Worm (Caenorhabditis elegans) whole organism, L2 larva: ENCODE data around the gene ddx-23.

Experiments
- C34F6.9 ChIP-seq: fragments of 150-350 bp; optimal IDR thresholded peaks from 2 replicates; lab custom pipeline; 2014; ENCODE audit warnings: missing biosample characterization, missing genetic modification characterization
- F13H6.1 ChIP-seq: sonication (generic microtip); optimal IDR thresholded peaks from 2 replicates; lab custom pipeline; 2016; ENCODE audit warnings: missing genetic modification characterization, missing compliant biosample characterization
- Y55F3AM.14 ChIP-seq: fragments of 200-800 bp; sonication (Bioruptor generic); optimal IDR thresholded peaks from 2 replicates; lab custom pipeline; 2018; ENCODE audit warnings: mild to moderate bottlenecking, missing genetic modification characterization, missing compliant biosample characterization
- ZK546.5 ChIP-seq: sonication (generic microtip); optimal IDR thresholded peaks from 2 replicates; lab custom pipeline; 2017; ENCODE audit warnings: missing biosample characterization, missing genetic modification characterization
- alr-1 ChIP-seq: fragments of 150-350 bp; optimal IDR thresholded peaks from 2 replicates; lab custom pipeline; 2014; ENCODE audit warnings: missing biosample characterization, missing genetic modification characterization
- aly-2 ChIP-seq: fragments of 150-350 bp; optimal IDR thresholded peaks from 2 replicates; lab custom pipeline; 2014; ENCODE audit warnings: missing biosample characterization, missing genetic modification characterization
- ama-1 ChIP-seq: fragments of 150-350 bp; optimal IDR thresholded peaks from 2 replicates; lab custom pipeline; 2018; ENCODE audit warnings: inconsistent platforms
- blmp-1 ChIP-seq: sonication (generic microtip); optimal IDR thresholded peaks from 2 replicates; lab custom pipeline; 2017; ENCODE audit warnings: missing genetic modification characterization, mild to moderate bottlenecking, missing compliant biosample characterization, antibody characterized with exemption, moderate library complexity; ENCODE audit not compliant: insufficient read depth
- ceh-16 ChIP-seq: fragments of 150-350 bp; optimal IDR thresholded peaks from 2 replicates; lab custom pipeline; 2014; ENCODE audit warnings: missing biosample characterization, missing genetic modification characterization
- crh-2 ChIP-seq: sonication (generic microtip); optimal IDR thresholded peaks from 2 replicates; lab custom pipeline; 2017; ENCODE audit warnings: missing biosample characterization, missing genetic modification characterization
- dmd-4 ChIP-seq: sonication (generic microtip); optimal IDR thresholded peaks from 2 replicates; lab custom pipeline; 2017; ENCODE audit warnings: missing biosample characterization, missing genetic modification characterization
- egl-27 ChIP-seq: sonication (generic microtip); optimal IDR thresholded peaks from 3 replicates; lab custom pipeline; 2017; ENCODE audit warnings: missing biosample characterization, missing genetic modification reagents, missing genetic modification characterization
- elt-1 ChIP-seq: fragments of 150-350 bp; optimal IDR thresholded peaks from 2 replicates; lab custom pipeline; 2014; ENCODE audit warnings: missing biosample characterization, missing genetic modification characterization
- elt-3 ChIP-seq: sonication (generic microtip); optimal IDR thresholded peaks from 2 replicates; lab custom pipeline; 2017; ENCODE audit warnings: missing biosample characterization, missing genetic modification characterization
- fos-1 ChIP-seq: fragments of 150-350 bp; optimal IDR thresholded peaks from 2 replicates; lab custom pipeline; 2014; ENCODE audit warnings: missing biosample characterization, missing genetic modification characterization
- gmeb-1 ChIP-seq: fragments of 150-350 bp; optimal IDR thresholded peaks from 2 replicates; lab custom pipeline; 2014; ENCODE audit warnings: missing biosample characterization, missing genetic modification characterization
- lin-11 ChIP-seq: fragments of 150-350 bp; sonication (generic microtip); optimal IDR thresholded peaks from 2 replicates; lab custom pipeline; 2014; ENCODE audit warnings: missing biosample characterization, missing genetic modification characterization, inconsistent platforms, mixed read lengths
- lin-13 ChIP-seq: fragments of 150-350 bp; optimal IDR thresholded peaks from 2 replicates; lab custom pipeline; 2014; ENCODE audit warnings: missing biosample characterization, missing genetic modification reagents, missing genetic modification characterization
- lin-39 ChIP-seq: fragments of 150-350 bp; optimal IDR thresholded peaks from 2 replicates; lab custom pipeline; 2014; ENCODE audit warnings: missing biosample characterization, missing genetic modification reagents, missing genetic modification characterization
- lsy-2 ChIP-seq, 2 experiments: fragments of 150-350 bp in 1 of 2; sonication (generic microtip) in 1 of 2; optimal IDR thresholded peaks; 2 replicates each; lab custom pipeline; 2014 to 2017; ENCODE audit warnings: missing biosample characterization in 2 of 2, missing genetic modification characterization in 2 of 2
- mab-5 ChIP-seq: fragments of 150-350 bp; optimal IDR thresholded peaks from 2 replicates; lab custom pipeline; 2014; ENCODE audit warnings: missing biosample characterization, missing genetic modification characterization
- mbf-1 ChIP-seq: sonication (generic microtip); optimal IDR thresholded peaks from 2 replicates; lab custom pipeline; 2017; ENCODE audit warnings: missing biosample characterization, missing genetic modification characterization
- mdl-1 ChIP-seq, 2 experiments: fragments of 150-350 bp in 1 of 2; sonication (generic microtip) in 1 of 2; optimal IDR thresholded peaks; 2 replicates each; lab custom pipeline; 2017; ENCODE audit warnings: missing biosample characterization in 2 of 2, missing genetic modification characterization in 2 of 2
- nhr-10 ChIP-seq: sonication (generic microtip); optimal IDR thresholded peaks from 2 replicates; lab custom pipeline; 2017; ENCODE audit warnings: missing biosample characterization, missing genetic modification characterization
- nhr-11 ChIP-seq: fragments of 150-350 bp; optimal IDR thresholded peaks from 2 replicates; lab custom pipeline; 2014; ENCODE audit warnings: missing biosample characterization, missing genetic modification characterization
- nhr-129 ChIP-seq: fragments of 150-350 bp; optimal IDR thresholded peaks from 2 replicates; lab custom pipeline; 2014; ENCODE audit warnings: missing biosample characterization, missing genetic modification characterization
- nhr-23 ChIP-seq: fragments of 150-350 bp; optimal IDR thresholded peaks from 2 replicates; lab custom pipeline; 2014; ENCODE audit warnings: missing biosample characterization, missing genetic modification reagents, missing genetic modification characterization
- nhr-6 ChIP-seq: fragments of 150-350 bp; optimal IDR thresholded peaks from 2 replicates; lab custom pipeline; 2014; ENCODE audit warnings: missing biosample characterization, missing genetic modification characterization
- peb-1 ChIP-seq: fragments of 150-350 bp; optimal IDR thresholded peaks from 2 replicates; lab custom pipeline; 2014; ENCODE audit warnings: missing biosample characterization, missing genetic modification characterization
- skn-1 ChIP-seq: sonication (generic microtip); optimal IDR thresholded peaks from 2 replicates; lab custom pipeline; 2017; ENCODE audit warnings: missing biosample characterization, missing genetic modification characterization
- sma-3 ChIP-seq: sonication (generic microtip); optimal IDR thresholded peaks from 2 replicates; lab custom pipeline; 2016; ENCODE audit warnings: missing genetic modification reagents, missing genetic modification characterization, missing compliant biosample characterization
- sma-9 ChIP-seq, 2 experiments: fragments of 150-350 bp in 1 of 2; sonication (generic microtip) in 1 of 2; optimal IDR thresholded peaks; 2 replicates each; lab custom pipeline; 2014 to 2016; ENCODE audit warnings: missing genetic modification characterization in 2 of 2, mild to moderate bottlenecking in 1 of 2, missing biosample characterization in 1 of 2, missing compliant biosample characterization in 1 of 2, missing genetic modification reagents in 1 of 2, moderate library complexity in 1 of 2
- unc-55 ChIP-seq: fragments of 150-350 bp; sonication (generic microtip); optimal IDR thresholded peaks from 3 replicates; lab custom pipeline; 2014; ENCODE audit warnings: missing biosample characterization, missing genetic modification reagents, missing genetic modification characterization
- unc-62 ChIP-seq: fragments of 150-350 bp; optimal IDR thresholded peaks from 2 replicates; lab custom pipeline; 2014; ENCODE audit warnings: missing biosample characterization, missing genetic modification reagents, missing genetic modification characterization
- zag-1 ChIP-seq: fragments of 150-350 bp; optimal IDR thresholded peaks from 2 replicates; lab custom pipeline; 2014; ENCODE audit warnings: missing biosample characterization, missing genetic modification characterization
- ztf-1 ChIP-seq: fragments of 200-800 bp; sonication (Bioruptor generic); conservative IDR thresholded peaks from 2 replicates; pipeline ENCODE4 v1.3.6; 2022; ENCODE audit warnings: missing genetic modification characterization, missing compliant biosample characterization
- ztf-4 ChIP-seq: fragments of 150-350 bp; optimal IDR thresholded peaks from 2 replicates; lab custom pipeline; 2014; ENCODE audit warnings: missing biosample characterization, missing genetic modification characterization

The ddx-23 gene

DNA sequence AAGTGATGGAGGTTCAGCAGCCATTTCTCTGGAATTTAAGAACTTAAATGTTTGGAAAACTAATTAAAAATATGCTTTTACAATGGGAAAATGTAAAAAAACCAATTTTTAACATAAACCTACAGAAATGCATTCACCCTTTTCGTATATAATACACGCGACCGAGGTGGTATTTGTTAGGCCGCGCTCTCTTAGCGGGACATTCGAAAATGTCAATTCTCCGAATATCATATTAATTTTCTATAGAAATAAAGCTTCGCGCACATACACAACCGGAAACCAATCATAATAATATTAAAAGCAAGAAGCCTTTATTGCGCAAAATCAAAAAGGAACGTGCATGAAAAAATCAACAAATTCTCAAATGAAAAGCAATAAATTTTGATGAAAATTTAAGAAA, at the start of gene ddx-23:
Gene ddx-23 (minus strand): TSS at position 30 of the 400 bp plus-strand sequence.
- peak; percentile 63 for TF ChIP-seq gmeb-1 (tag; lab: Kevin White, UChicago)
- TF ChIP-seq ama-1 (lab: Kevin White, UChicago) = peak; percentile 53
- no peak for TF ChIP-seq elt-1 (tag; lab: Kevin White, UChicago)
- TF ChIP-seq lsy-2 (tag; optimal IDR thresholded peaks at IDR 0.05; lab: Kevin White, UChicago) = peak in 1 of 2 experiments; percentile 57
- no peak for TF ChIP-seq alr-1 (tag; lab: Kevin White, UChicago)
- peak; percentile 81 for TF ChIP-seq ztf-4 (tag; lab: Kevin White, UChicago)
- peak; percentile 4 for TF ChIP-seq unc-55
- no peak for TF ChIP-seq nhr-11 (tag; lab: Kevin White, UChicago)
- no peak for TF ChIP-seq lin-39 (tag; lab: Kevin White, UChicago)
- TF ChIP-seq lin-13 (GFP tag; lab: Kevin White, UChicago) = peak; percentile 8
- peak; percentile 14 for TF ChIP-seq C34F6.9 (tag; lab: Kevin White, UChicago)
- TF ChIP-seq ZK546.5 (tag; lab: Kevin White, UChicago) = no peak
- peak; percentile 49 for TF ChIP-seq sma-3 (GFP tag; lab: Kevin White, UChicago)
- TF ChIP-seq nhr-10 = no peak

- TF ChIP-seq nhr-23 = no peak
- no peak for TF ChIP-seq gmeb-1 (tag; lab: Kevin White, UChicago)
- no peak for TF ChIP-seq Y55F3AM.14
- no peak for TF ChIP-seq skn-1 (tag; lab: Kevin White, UChicago)
- TF ChIP-seq egl-27 = no peak
- no peak for TF ChIP-seq lin-11 (tag; lab: Kevin White, UChicago)
- TF ChIP-seq unc-55 = no peak
- TF ChIP-seq sma-3 (GFP tag; lab: Kevin White, UChicago) = no peak
- no peak for TF ChIP-seq mdl-1 (tag; optimal IDR thresholded peaks at IDR 0.05; lab: Kevin White, UChicago)
- TF ChIP-seq zag-1 (tag; lab: Kevin White, UChicago) = no peak
Measured at ce11 chrIII:5902558-5902957, 49.5 kb upstream of the ddx-23 start.

ce11 chrIII:5900709-5901108, 47.6 kb upstream of the ddx-23 start:
- TF ChIP-seq mab-5 (tag; lab: Kevin White, UChicago) (no peak), nhr-129 (tag; lab: Kevin White, UChicago) (peak; percentile 77), nhr-6 (tag; lab: Kevin White, UChicago) (no peak), sma-9 (GFP tag; optimal IDR thresholded peaks at IDR 0.05; lab: Kevin White, UChicago) (no peak), sma-9 (tag; optimal IDR thresholded peaks at IDR 0.05; lab: Kevin White, UChicago) (no peak), aly-2 (no peak), peb-1 (tag; lab: Kevin White, UChicago) (no peak), fos-1 (tag; lab: Kevin White, UChicago) (peak; percentile 69)

DNA sequence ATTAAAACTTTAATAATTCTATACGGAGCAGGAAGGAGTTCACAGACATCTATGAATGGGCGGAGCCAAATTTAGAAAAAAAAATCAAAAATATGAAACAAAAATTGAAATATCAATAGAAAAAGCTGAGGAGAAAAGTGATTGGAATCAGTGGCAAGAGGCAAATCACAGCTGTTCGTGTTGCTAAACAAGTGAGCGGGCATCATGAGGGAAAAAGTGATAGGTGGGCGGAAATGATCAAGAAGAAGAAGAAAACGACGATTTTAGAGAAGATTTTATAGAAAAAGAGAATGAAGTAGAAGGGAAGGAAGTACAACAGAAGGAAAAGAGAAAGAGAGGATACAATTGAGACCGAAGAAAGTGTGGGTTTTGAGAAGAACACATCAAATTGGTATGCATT, 45.6 kb upstream of the ddx-23 start:
- TF ChIP-seq elt-1 (tag; lab: Kevin White, UChicago) = no peak
- peak in 1 of 2 experiments; percentile 15 for TF ChIP-seq lsy-2 (tag; optimal IDR thresholded peaks at IDR 0.05; lab: Kevin White, UChicago)
- peak; percentile 12 for TF ChIP-seq F13H6.1 (tag; lab: Kevin White, UChicago)
- peak; percentile 7 for TF ChIP-seq nhr-129 (tag; lab: Kevin White, UChicago)
- TF ChIP-seq unc-62 (GFP tag; lab: Kevin White, UChicago) = no peak
- no peak for TF ChIP-seq skn-1 (tag; lab: Kevin White, UChicago)
- peak; percentile 23 for TF ChIP-seq unc-55
- TF ChIP-seq blmp-1 (tag; lab: Kevin White, UChicago) = no peak
- TF ChIP-seq elt-3 (tag; lab: Kevin White, UChicago) = no peak
- TF ChIP-seq aly-2 = no peak
- no peak for TF ChIP-seq lin-39 (tag; lab: Kevin White, UChicago)

ce11 chrIII:5897468-5897867, 44.4 kb upstream of the ddx-23 start:
- TF ChIP-seq C34F6.9 (tag; lab: Kevin White, UChicago) (peak; percentile 42), ama-1 (lab: Kevin White, UChicago) (no peak), Y55F3AM.14 (peak; percentile 61), nhr-129 (tag; lab: Kevin White, UChicago) (peak; percentile 17), dmd-4 (tag; lab: Kevin White, UChicago) (no peak), mbf-1 (no peak), lsy-2 (tag; optimal IDR thresholded peaks at IDR 0.05; lab: Kevin White, UChicago) (peak in 1 of 2 experiments; percentile 9), unc-55 (peak; percentile 30), ceh-16 (tag; lab: Kevin White, UChicago) (no peak), crh-2 (tag; lab: Kevin White, UChicago) (no peak), lin-39 (tag; lab: Kevin White, UChicago) (no peak), aly-2 (no peak), ztf-1 (no peak), mab-5 (tag; lab: Kevin White, UChicago) (no peak), elt-3 (tag; lab: Kevin White, UChicago) (no peak)
